Worm (Caenorhabditis elegans): ENCODE data around the gene pitr-3.

ce11 chrV:9123186-9123585 is 18.0 kb downstream of the pitr-3 start, which contains the start of gene F21C10.11:
- TF ChIP-seq lin-15B (tag; optimal IDR thresholded peaks at IDR 0.05) = no peak
- TF ChIP-seq fkh-10 (GFP tag; optimal IDR thresholded peaks at IDR 0.05) = no peak
- no peak for TF ChIP-seq unc-30 (tag; optimal IDR thresholded peaks at IDR 0.05)
- TF ChIP-seq isw-1 (GFP tag; IDR thresholded peaks at IDR 0.05) = no peak
- TF ChIP-seq egl-27 (tag; optimal IDR thresholded peaks at IDR 0.05) = no peak
- TF ChIP-seq ama-1 (optimal IDR thresholded peaks at IDR 0.05) = no peak
- TF ChIP-seq egl-13 (tag; optimal IDR thresholded peaks at IDR 0.05) = no peak
- TF ChIP-seq nhr-237 (tag; optimal IDR thresholded peaks at IDR 0.05) = no peak
- TF ChIP-seq ztf-11 (tag; optimal IDR thresholded peaks at IDR 0.05) = no peak
- TF ChIP-seq sox-4 (tag; optimal IDR thresholded peaks at IDR 0.05) = no peak
- no peak for TF ChIP-seq pqm-1 (tag; optimal IDR thresholded peaks at IDR 0.05)
- TF ChIP-seq lsy-2 (tag; optimal IDR thresholded peaks at IDR 0.05) = no peak
- no peak for TF ChIP-seq irx-1 (tag; optimal IDR thresholded peaks at IDR 0.05)
- no peak for TF ChIP-seq nhr-12 (tag; optimal IDR thresholded peaks at IDR 0.05)
